Fruit fly (Drosophila melanogaster): ENCODE measurements around the gene Mzt1.

Mzt1 gene

DNA sequence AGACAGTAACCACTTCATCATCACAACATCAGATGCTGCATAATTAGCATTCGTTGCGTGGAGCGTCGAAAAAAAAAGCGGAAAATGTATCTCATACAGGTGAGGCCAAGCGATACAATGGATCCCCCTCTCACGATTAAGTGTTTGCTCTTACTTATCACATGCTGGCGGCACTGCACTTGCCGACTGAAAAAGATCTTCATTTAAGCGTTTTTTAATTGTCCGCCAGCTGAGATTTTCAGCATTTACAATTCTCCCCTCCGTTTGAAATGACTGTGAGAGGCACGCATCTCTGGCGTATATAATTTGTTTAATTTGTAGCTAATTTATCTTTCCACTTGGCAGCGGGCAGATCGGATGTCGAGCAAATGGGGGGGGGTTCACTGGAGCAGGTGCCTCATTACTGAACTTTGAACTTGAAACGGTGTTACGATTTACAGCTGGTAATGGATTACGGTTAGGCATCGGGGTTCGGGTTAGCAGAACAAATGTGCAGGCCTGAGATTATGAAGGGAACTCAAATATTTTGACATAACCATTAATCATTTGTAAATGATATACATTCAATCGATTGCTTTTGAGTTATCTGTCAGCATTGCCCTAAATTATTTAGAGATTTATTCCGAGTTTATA lies at the start of gene Mzt1:
TSS of gene Mzt1 (plus strand) at position 583 of the 633 bp plus-strand sequence.
- TF ChIP-seq insv (optimal IDR thresholded peaks at IDR 0.05) (no peak), psq (optimal IDR thresholded peaks at IDR 0.05) (no peak), Sin3A (optimal IDR thresholded peaks at IDR 0.05) (no peak), h (optimal IDR thresholded peaks at IDR 0.05) (no peak), ttk (optimal IDR thresholded peaks at IDR 0.05) (no peak), Myc (optimal IDR thresholded peaks at IDR 0.05) (no peak)

- TF ChIP-seq psq (optimal IDR thresholded peaks at IDR 0.05) (no peak), Myc (optimal IDR thresholded peaks at IDR 0.05) (no peak), ttk (optimal IDR thresholded peaks at IDR 0.05) (no peak), Sin3A (optimal IDR thresholded peaks at IDR 0.05) (no peak), h (optimal IDR thresholded peaks at IDR 0.05) (no peak), insv (optimal IDR thresholded peaks at IDR 0.05) (no peak)
Measured at dm6 chr3L:2360257-2360656, 28.8 kb upstream of the Mzt1 start, which contains the start of gene CG13801. Gene CG13801, plus strand, starts transcription at chr3L:2360557.

- no peak for TF ChIP-seq Sin3A (optimal IDR thresholded peaks at IDR 0.05)
- no peak for TF ChIP-seq psq (optimal IDR thresholded peaks at IDR 0.05)
- no peak for TF ChIP-seq Myc (optimal IDR thresholded peaks at IDR 0.05)
- no peak for TF ChIP-seq h (optimal IDR thresholded peaks at IDR 0.05)
- no peak for TF ChIP-seq insv (optimal IDR thresholded peaks at IDR 0.05)
Measured at dm6 chr3L:2371882-2372281, 17.2 kb upstream of the Mzt1 start, which contains the start of the genes CG1317 and CG8993. Gene CG1317, minus strand, starts transcription at chr3L:2371939. Gene CG8993, plus strand, starts transcription at chr3L:2372199.

DNA sequence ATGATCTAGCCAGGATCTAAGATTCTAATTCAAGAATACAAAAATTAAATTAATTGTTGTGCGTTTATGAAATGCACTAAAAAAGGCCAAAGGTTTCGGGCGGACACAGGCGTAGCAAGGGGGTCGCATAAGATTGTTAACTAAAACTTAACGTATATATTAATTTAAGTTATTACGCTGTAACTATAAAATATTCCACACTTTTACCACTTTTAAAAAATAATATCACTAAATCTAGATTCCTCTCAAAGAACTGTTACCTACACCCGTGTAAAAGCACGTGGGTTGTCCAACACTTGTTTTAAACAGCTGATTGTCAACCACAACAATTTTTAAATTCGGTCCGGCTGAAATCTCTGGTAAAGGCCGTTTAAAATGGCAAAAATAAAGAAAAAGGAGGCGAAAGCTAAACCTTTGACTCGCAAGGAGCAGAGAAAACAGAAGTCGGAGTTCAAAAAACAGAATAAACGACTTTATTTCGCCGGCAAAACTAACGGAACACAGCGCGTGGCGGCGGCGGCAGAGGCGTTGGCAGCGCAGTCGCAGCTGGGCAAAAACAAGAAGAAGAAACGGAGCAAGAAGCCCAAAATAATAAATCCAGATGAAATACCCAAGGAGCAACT lies 15.5 kb upstream of the Mzt1 start, which contains the start of the genes mRpL23 and CG9004:
TSS of gene mRpL23 (minus strand) at position 284 of the 623 bp plus-strand sequence.
TSS of gene CG9004 (plus strand) at position 308 of the 623 bp plus-strand sequence.
- TF ChIP-seq h (optimal IDR thresholded peaks at IDR 0.05) (no peak), Sin3A (optimal IDR thresholded peaks at IDR 0.05) (peak; percentile 2)

dm6 chr3L:2377114-2377783 lies 11.8 kb upstream of the Mzt1 start, which contains the start of the genes CG15877 and Svil:
Gene CG15877, minus strand, starts transcription at chr3L:2377556.
Gene Svil, plus strand, starts transcription at chr3L:2377655.
- TF ChIP-seq h (optimal IDR thresholded peaks at IDR 0.05) (no peak), ttk (optimal IDR thresholded peaks at IDR 0.05) (no peak), Sin3A (optimal IDR thresholded peaks at IDR 0.05) (no peak), Myc (optimal IDR thresholded peaks at IDR 0.05) (no peak), psq (optimal IDR thresholded peaks at IDR 0.05) (no peak), insv (optimal IDR thresholded peaks at IDR 0.05) (no peak)

dm6 chr3L:2378549-2378948 lies 10.5 kb upstream of the Mzt1 start:
- TF ChIP-seq psq (optimal IDR thresholded peaks at IDR 0.05): no peak
- TF ChIP-seq insv (optimal IDR thresholded peaks at IDR 0.05): no peak
- no peak for TF ChIP-seq ttk (optimal IDR thresholded peaks at IDR 0.05)
- TF ChIP-seq Myc (optimal IDR thresholded peaks at IDR 0.05): no peak
- no peak for TF ChIP-seq Sin3A (optimal IDR thresholded peaks at IDR 0.05)
- TF ChIP-seq h (optimal IDR thresholded peaks at IDR 0.05): no peak

DNA sequence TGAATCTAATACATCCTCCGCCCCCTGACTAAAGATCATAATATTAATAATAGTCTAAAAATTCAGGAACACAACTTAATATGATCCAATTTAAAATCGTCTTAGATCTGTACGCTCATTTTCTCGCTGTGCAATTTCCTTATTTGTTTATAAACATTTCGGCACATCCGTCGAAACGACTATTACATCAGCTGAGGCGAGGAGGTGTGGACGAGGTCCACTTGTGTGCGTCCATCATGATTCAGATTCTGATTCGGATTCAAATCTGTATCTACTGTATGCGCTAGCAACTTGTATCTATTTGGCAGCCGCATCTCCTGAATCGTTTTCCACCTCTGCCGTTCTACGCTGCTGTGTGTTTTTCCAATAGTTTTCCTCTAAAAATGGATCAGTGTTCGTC lies 9.6 kb upstream of the Mzt1 start:
- no peak for TF ChIP-seq Myc (optimal IDR thresholded peaks at IDR 0.05)
- TF ChIP-seq ttk (optimal IDR thresholded peaks at IDR 0.05): no peak
- TF ChIP-seq psq (optimal IDR thresholded peaks at IDR 0.05): no peak
- TF ChIP-seq Sin3A (optimal IDR thresholded peaks at IDR 0.05): no peak
- no peak for TF ChIP-seq h (optimal IDR thresholded peaks at IDR 0.05)
- TF ChIP-seq insv (optimal IDR thresholded peaks at IDR 0.05): no peak

dm6 chr3L:2385325-2386007 lies 3.6 kb upstream of the Mzt1 start:
- TF ChIP-seq psq (optimal IDR thresholded peaks at IDR 0.05) (no peak), insv (optimal IDR thresholded peaks at IDR 0.05) (no peak), ttk (optimal IDR thresholded peaks at IDR 0.05) (no peak)

dm6 chr3L:2386433-2386832 lies 2.6 kb upstream of the Mzt1 start:
- TF ChIP-seq Sin3A (optimal IDR thresholded peaks at IDR 0.05) (no peak), insv (optimal IDR thresholded peaks at IDR 0.05) (no peak), ttk (optimal IDR thresholded peaks at IDR 0.05) (no peak), Myc (optimal IDR thresholded peaks at IDR 0.05) (no peak), psq (optimal IDR thresholded peaks at IDR 0.05) (no peak), h (optimal IDR thresholded peaks at IDR 0.05) (no peak)

- TF ChIP-seq psq (optimal IDR thresholded peaks at IDR 0.05) (no peak), insv (optimal IDR thresholded peaks at IDR 0.05) (no peak), ttk (optimal IDR thresholded peaks at IDR 0.05) (no peak), Sin3A (optimal IDR thresholded peaks at IDR 0.05) (no peak), h (optimal IDR thresholded peaks at IDR 0.05) (no peak), Myc (optimal IDR thresholded peaks at IDR 0.05) (no peak)
Measured at dm6 chr3L:2387816-2388215, 1.2 kb upstream of the Mzt1 start.

DNA sequence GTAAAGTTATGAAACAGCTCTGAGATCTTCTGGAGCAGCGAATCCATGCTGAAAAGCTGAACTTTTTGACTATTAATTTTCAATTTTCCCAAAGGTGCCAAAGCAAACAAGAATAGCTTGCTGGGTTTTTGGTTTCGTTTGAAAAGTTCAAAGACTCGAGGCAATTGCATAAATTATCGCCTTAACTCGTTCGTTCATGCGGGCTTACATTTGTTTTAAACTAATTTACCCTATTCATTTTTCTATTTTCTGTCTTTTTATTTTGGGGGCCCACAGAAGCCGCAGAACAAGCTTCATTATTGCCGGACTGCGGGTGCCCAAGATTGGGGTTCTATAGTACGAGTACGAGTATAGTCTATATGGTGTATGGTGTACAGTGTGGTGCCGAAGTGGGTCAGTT lies 1.8 kb downstream of the Mzt1 start, which contains the start of the genes CG32298 and CG32299:
TSS of gene CG32298 (minus strand) at position 101 of the 400 bp plus-strand sequence.
TSS of gene CG32299 (minus strand) at position 101 of the 400 bp plus-strand sequence.
- TF ChIP-seq insv (optimal IDR thresholded peaks at IDR 0.05): no peak
- TF ChIP-seq psq (optimal IDR thresholded peaks at IDR 0.05): no peak
- no peak for TF ChIP-seq ttk (optimal IDR thresholded peaks at IDR 0.05)
- TF ChIP-seq Sin3A (optimal IDR thresholded peaks at IDR 0.05): no peak
- TF ChIP-seq h (optimal IDR thresholded peaks at IDR 0.05): no peak
- no peak for TF ChIP-seq Myc (optimal IDR thresholded peaks at IDR 0.05)

Data from Kc167 (cell line).